Fruit fly (Drosophila melanogaster): ENCODE measurements around the gene cyst.

Gene cyst

DNA sequence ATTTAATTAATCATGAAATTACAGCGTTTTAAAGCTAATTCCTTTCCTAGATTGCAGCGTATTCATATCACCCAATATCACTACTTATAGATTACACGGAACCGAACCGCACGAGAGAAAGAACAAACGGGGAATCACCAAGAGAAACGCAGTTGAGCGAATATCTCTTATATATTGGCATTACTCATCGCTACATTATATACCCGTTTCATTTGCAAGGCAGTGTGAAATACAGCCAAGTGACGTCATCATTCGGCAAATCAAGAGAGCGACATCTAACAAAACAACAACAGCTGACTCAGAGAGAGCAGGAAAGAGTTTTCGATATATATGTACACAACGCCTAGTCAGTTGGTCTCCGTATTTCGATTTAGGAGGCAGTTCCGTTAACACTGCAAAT, 39.6 kb upstream of the cyst start, which contains the start of gene Tep4:
Tep4 (plus strand) TSS at position 350 of the 400 bp plus-strand sequence.
- TF ChIP-seq Dif (GFP tag; optimal IDR thresholded peaks at IDR 0.05; ENCODE audit: partially characterized antibody): no peak
- peak; percentile 35 for TF ChIP-seq Jra (GFP tag; optimal IDR thresholded peaks at IDR 0.05)
- peak; percentile 36 for TF ChIP-seq Rel (GFP tag; optimal IDR thresholded peaks at IDR 0.05)
- peak; percentile 99 for TF ChIP-seq Rel (tag; optimal IDR thresholded peaks at IDR 0.05)
- no peak for TF ChIP-seq CrebA (GFP tag; optimal IDR thresholded peaks at IDR 0.05; ENCODE audit: borderline replicate concordance)
- TF ChIP-seq dl (GFP tag; optimal IDR thresholded peaks at IDR 0.05; ENCODE audit: insufficient read depth in 1 of 2, partially characterized antibody in 2 of 2): peak; percentile 22 to 55
- no peak for TF ChIP-seq Hr83 (GFP tag; optimal IDR thresholded peaks at IDR 0.05; ENCODE audit: poor library complexity, severe bottlenecking)
- TF ChIP-seq jim (GFP tag; optimal IDR thresholded peaks at IDR 0.05): no peak

DNA sequence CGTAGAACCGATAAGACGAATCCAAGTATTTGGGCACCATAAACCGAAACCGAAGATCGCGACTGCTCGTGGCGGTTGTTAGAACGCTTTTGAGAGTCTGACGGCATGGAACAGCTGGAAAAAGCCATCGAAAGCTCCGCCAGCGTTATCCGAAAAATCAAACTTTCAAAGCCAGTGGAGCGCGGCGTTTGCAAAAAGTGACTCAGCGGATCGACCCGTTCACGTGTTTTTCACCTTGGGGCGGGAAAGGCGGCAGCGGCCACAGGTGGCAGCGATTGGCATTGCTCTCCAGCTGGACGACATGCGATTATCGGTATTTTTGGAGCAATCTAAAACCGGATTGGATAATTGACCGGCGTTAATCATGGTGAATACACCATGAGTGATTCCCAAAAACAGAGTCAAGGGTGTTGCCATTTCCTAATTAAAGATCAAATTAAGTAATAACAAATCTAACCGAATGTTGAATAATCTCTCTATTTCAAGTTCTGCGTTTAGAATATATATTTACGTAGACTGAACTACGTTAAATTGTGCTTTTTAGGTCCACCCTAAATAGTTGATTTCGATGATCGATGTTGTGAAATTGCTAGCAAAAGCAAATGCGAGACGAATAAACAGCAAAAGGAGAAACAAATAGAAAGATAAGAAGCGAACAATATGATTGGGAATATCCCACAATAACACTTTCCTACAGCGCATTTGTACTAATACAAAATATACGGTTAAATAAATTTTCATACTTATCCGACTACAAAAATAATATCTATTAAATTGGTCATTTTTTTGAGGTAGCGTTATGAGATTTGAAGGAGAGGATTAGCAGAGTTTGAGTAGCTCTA, 38.5 kb upstream of the cyst start, which contains the start of gene CG10337:
CG10337 (minus strand) TSS at position 91 of the 842 bp plus-strand sequence.
- no peak for TF ChIP-seq Rel (GFP tag; optimal IDR thresholded peaks at IDR 0.05)
- peak; percentile 70 for TF ChIP-seq Rel (tag; optimal IDR thresholded peaks at IDR 0.05)
- no peak for TF ChIP-seq Hr83 (GFP tag; optimal IDR thresholded peaks at IDR 0.05; ENCODE audit: poor library complexity, severe bottlenecking)
- peak; percentile 47 for TF ChIP-seq br (GFP tag; optimal IDR thresholded peaks at IDR 0.05)
- peak; percentile 34 for TF ChIP-seq tai (GFP tag; optimal IDR thresholded peaks at IDR 0.05)
- TF ChIP-seq OdsH (GFP tag; optimal IDR thresholded peaks at IDR 0.05): peak; percentile 10
- TF ChIP-seq usp (GFP tag; optimal IDR thresholded peaks at IDR 0.05): no peak
- peak; percentile 6 for TF ChIP-seq CG32264 (GFP tag; optimal IDR thresholded peaks at IDR 0.05)
- peak; percentile 43 for TF ChIP-seq sv (GFP tag; optimal IDR thresholded peaks at IDR 0.05)
- TF ChIP-seq psq (GFP tag; optimal IDR thresholded peaks at IDR 0.05): peak; percentile 86
- no peak for TF ChIP-seq Abd-B (GFP tag; optimal IDR thresholded peaks at IDR 0.05)
- TF ChIP-seq foxo (GFP tag; optimal IDR thresholded peaks at IDR 0.05): peak in 1 of 2 experiments; percentile 59
- TF ChIP-seq CG9705 (GFP tag; optimal IDR thresholded peaks at IDR 0.05): peak; percentile 4
- peak; percentile 45 for TF ChIP-seq h (GFP tag; optimal IDR thresholded peaks at IDR 0.05)
- TF ChIP-seq rgr (GFP tag; optimal IDR thresholded peaks at IDR 0.05): peak; percentile 38
- TF ChIP-seq Dfd (GFP tag; optimal IDR thresholded peaks at IDR 0.05): no peak
- TF ChIP-seq fru (GFP tag; optimal IDR thresholded peaks at IDR 0.05): peak; percentile 51
- TF ChIP-seq sage (GFP tag; optimal IDR thresholded peaks at IDR 0.05): no peak
- TF ChIP-seq HLH106 (tag; optimal IDR thresholded peaks at IDR 0.05): peak; percentile 23
- peak; percentile 51 for TF ChIP-seq Sp1 (GFP tag; optimal IDR thresholded peaks at IDR 0.05)
- TF ChIP-seq dl (GFP tag; optimal IDR thresholded peaks at IDR 0.05; ENCODE audit: insufficient read depth in 1 of 2, partially characterized antibody in 2 of 2): peak in 1 of 2 experiments; percentile 7
- TF ChIP-seq woc (GFP tag; optimal IDR thresholded peaks at IDR 0.05): peak; percentile 14
- peak; percentile 35 for TF ChIP-seq ey (GFP tag; optimal IDR thresholded peaks at IDR 0.05)
- TF ChIP-seq Jra (GFP tag; optimal IDR thresholded peaks at IDR 0.05): peak; percentile 60

DNA sequence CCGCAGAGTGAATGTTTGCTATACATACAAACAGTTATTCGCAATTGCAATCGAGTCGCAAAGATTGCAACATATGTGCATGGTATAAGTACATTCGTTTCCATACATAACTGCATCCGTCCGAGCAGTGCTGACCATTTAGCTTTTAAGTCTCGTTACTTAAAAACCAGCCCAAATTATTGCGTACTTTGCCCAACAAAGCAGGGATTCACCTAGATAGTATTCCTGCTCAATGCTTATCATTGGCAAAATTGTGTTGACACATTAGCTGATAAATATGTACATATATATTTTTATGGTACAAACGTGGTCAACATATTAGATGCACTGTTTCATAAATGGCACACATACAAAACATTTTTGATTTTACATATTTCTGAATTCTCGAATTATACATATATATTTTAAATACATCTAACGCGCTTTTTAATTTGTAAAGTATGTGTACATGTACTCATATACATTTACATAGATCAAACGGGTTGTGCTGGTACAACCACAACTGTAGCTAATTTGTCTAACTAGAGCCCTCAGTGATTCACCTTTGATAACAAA, 34.5 kb upstream of the cyst start:
- TF ChIP-seq Hnf4 (GFP tag; optimal IDR thresholded peaks at IDR 0.05): peak; percentile 14
- peak; percentile 16 for TF ChIP-seq Myc (optimal IDR thresholded peaks at IDR 0.05)
- peak; percentile 19 for TF ChIP-seq h (GFP tag; optimal IDR thresholded peaks at IDR 0.05)
- no peak for TF ChIP-seq woc (GFP tag; optimal IDR thresholded peaks at IDR 0.05)
- TF ChIP-seq brk (GFP tag; optimal IDR thresholded peaks at IDR 0.05): peak; percentile 57
- no peak for TF ChIP-seq lola (GFP tag; optimal IDR thresholded peaks at IDR 0.05)
- TF ChIP-seq Rel (GFP tag; optimal IDR thresholded peaks at IDR 0.05): no peak
- TF ChIP-seq Rel (tag; optimal IDR thresholded peaks at IDR 0.05): peak; percentile 96
- TF ChIP-seq Sp1 (GFP tag; optimal IDR thresholded peaks at IDR 0.05): no peak

DNA sequence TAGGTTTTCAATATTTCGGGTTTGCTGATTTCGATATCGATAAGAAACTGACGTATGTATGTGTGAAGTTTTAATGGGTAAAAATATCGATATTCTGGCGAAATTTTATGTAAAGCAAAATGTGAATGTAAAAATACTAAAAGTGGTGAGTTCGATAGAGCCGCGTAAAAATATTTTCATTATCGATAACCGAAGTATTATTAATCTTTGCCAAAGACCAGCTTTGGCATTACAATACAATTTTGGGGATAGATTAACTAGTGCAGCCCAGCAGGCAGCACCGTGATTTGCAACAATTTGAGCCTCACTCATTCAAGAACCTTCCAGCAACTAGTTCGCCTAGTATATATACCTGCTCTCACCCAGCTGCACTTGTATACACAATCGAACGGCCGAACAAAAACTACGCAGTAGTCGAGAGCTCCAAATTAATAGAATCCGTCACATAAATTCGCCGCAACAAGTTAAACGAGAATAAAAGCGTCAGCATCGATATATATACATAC, 33.8 kb upstream of the cyst start:
- TF ChIP-seq sage (GFP tag; optimal IDR thresholded peaks at IDR 0.05) (no peak), Hnf4 (GFP tag; optimal IDR thresholded peaks at IDR 0.05) (no peak), dmrt93B (GFP tag; optimal IDR thresholded peaks at IDR 0.05) (no peak), Dfd (GFP tag; optimal IDR thresholded peaks at IDR 0.05) (no peak), usp (GFP tag; optimal IDR thresholded peaks at IDR 0.05) (no peak), tai (GFP tag; optimal IDR thresholded peaks at IDR 0.05) (no peak), OdsH (GFP tag; optimal IDR thresholded peaks at IDR 0.05) (no peak), fru (GFP tag; optimal IDR thresholded peaks at IDR 0.05) (no peak), N (GFP tag; optimal IDR thresholded peaks at IDR 0.05) (no peak), Jra (GFP tag; optimal IDR thresholded peaks at IDR 0.05) (no peak), br (GFP tag; optimal IDR thresholded peaks at IDR 0.05) (no peak), dl (GFP tag; optimal IDR thresholded peaks at IDR 0.05; ENCODE audit: insufficient read depth in 1 of 2, partially characterized antibody in 2 of 2) (no peak), foxo (GFP tag; optimal IDR thresholded peaks at IDR 0.05) (no peak), brk (GFP tag; optimal IDR thresholded peaks at IDR 0.05) (peak; percentile 61), rgr (GFP tag; optimal IDR thresholded peaks at IDR 0.05) (no peak), Mio (GFP tag; optimal IDR thresholded peaks at IDR 0.05) (no peak), GATAd (GFP tag; optimal IDR thresholded peaks at IDR 0.05) (no peak), HLH106 (tag; optimal IDR thresholded peaks at IDR 0.05) (no peak), lola (GFP tag; optimal IDR thresholded peaks at IDR 0.05) (no peak), dsf (GFP tag; optimal IDR thresholded peaks at IDR 0.05; ENCODE audit: borderline replicate concordance) (no peak), Sp1 (GFP tag; optimal IDR thresholded peaks at IDR 0.05) (peak; percentile 8), Dif (GFP tag; optimal IDR thresholded peaks at IDR 0.05; ENCODE audit: partially characterized antibody) (peak; percentile 14), jim (GFP tag; optimal IDR thresholded peaks at IDR 0.05) (no peak)

Measured in whole organism, wandering third instar larva.